In the genomic region with DNA sequence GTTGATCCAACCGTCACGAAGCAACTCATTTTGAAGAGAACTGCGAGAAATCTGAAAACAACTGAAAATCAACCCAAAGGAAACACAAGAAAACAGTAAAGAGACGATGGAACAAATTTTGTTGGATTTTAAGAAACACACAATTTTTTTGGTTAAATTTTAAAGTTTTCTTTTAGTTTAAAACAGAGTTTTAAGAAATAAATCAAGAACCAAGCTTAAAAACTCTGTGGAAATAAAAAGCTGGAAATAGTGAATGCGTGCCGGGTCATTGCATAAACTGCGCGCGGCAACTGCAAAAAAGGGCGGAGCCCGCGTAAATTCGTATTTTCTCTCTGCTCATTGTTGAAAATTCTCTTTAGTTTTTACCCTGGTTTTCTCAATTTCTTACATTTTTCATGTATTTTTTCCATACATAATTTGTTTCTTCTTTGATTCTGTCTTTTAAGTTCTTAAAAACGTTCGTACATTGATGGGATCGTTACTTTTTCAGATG, we compare ENCODE assay signal across 4 worm cellular contexts.
TF ChIP-seq lines count a peak whose summit lies in the region.

TSS of gene algn-13 (minus strand) at position 51 of the 493 bp plus-strand sequence.
TSS of gene R10D12.13 (plus strand) at position 491 of the 493 bp plus-strand sequence.

TF ChIP-seq in whole organism, L2 larva, 48 proteins besides CTCF, POLR2A, EP300 and RAD21 (continued from another document):
- TF ChIP-seq ceh-82 (tag; optimal IDR thresholded peaks at IDR 0.05; lab: Kevin White, UChicago) (no peak), unc-39 (tag; optimal IDR thresholded peaks at IDR 0.05; lab: Kevin White, UChicago) (no peak), nhr-10 (tag; optimal IDR thresholded peaks at IDR 0.05; lab: Kevin White, UChicago) (no peak), sma-3 (GFP tag; optimal IDR thresholded peaks at IDR 0.05; lab: Kevin White, UChicago) (peak; percentile 48), sma-9 (GFP tag; optimal IDR thresholded peaks at IDR 0.05; lab: Kevin White, UChicago) (peak; percentile 70), sma-9 (tag; optimal IDR thresholded peaks at IDR 0.05; lab: Kevin White, UChicago) (no peak), ztf-4 (tag; optimal IDR thresholded peaks at IDR 0.05; lab: Kevin White, UChicago) (peak; percentile 2), nhr-21 (tag; optimal IDR thresholded peaks at IDR 0.05; lab: Kevin White, UChicago) (no peak), aly-2 (tag; optimal IDR thresholded peaks at IDR 0.05; lab: Kevin White, UChicago) (no peak), C34F6.9 (tag; optimal IDR thresholded peaks at IDR 0.05; lab: Kevin White, UChicago) (peak; percentile 37), ztf-1 (GFP tag; conservative IDR thresholded peaks at IDR 0.05; lab: Robert Waterston, UW) (no peak), skn-1 (tag; optimal IDR thresholded peaks at IDR 0.05; lab: Kevin White, UChicago) (no peak), unc-62 (GFP tag; optimal IDR thresholded peaks at IDR 0.05; lab: Kevin White, UChicago) (no peak), crh-2 (tag; optimal IDR thresholded peaks at IDR 0.05; lab: Kevin White, UChicago) (no peak), mab-5 (tag; optimal IDR thresholded peaks at IDR 0.05; lab: Kevin White, UChicago) (peak; percentile 56), Y55F3AM.14 (GFP tag; optimal IDR thresholded peaks at IDR 0.05; lab: Kevin White, UChicago) (no peak), ceh-16 (tag; optimal IDR thresholded peaks at IDR 0.05; lab: Kevin White, UChicago) (no peak), nhr-77 (tag; optimal IDR thresholded peaks at IDR 0.05; lab: Kevin White, UChicago) (no peak), lin-13 (GFP tag; optimal IDR thresholded peaks at IDR 0.05; lab: Kevin White, UChicago) (peak; percentile 52), nhr-12 (tag; optimal IDR thresholded peaks at IDR 0.05; lab: Kevin White, UChicago) (no peak), egl-27 (tag; optimal IDR thresholded peaks at IDR 0.05; lab: Kevin White, UChicago) (no peak), mdl-1 (tag; optimal IDR thresholded peaks at IDR 0.05; lab: Kevin White, UChicago) (no peak), dmd-4 (tag; optimal IDR thresholded peaks at IDR 0.05; lab: Kevin White, UChicago) (no peak), mbf-1 (tag; optimal IDR thresholded peaks at IDR 0.05; lab: Kevin White, UChicago) (no peak), alr-1 (tag; optimal IDR thresholded peaks at IDR 0.05; lab: Kevin White, UChicago) (no peak), nhr-25 (tag; optimal IDR thresholded peaks at IDR 0.05; lab: Kevin White, UChicago) (peak; percentile 43), R02D3.7 (tag; optimal IDR thresholded peaks at IDR 0.05; lab: Kevin White, UChicago) (no peak)

TF ChIP-seq in whole organism, L4 larva, 104 proteins besides CTCF, POLR2A, EP300 and RAD21 (continued from another document and continues in another):
- TF ChIP-seq mxl-2 (GFP tag; conservative IDR thresholded peaks at IDR 0.05; lab: Robert Waterston, UW) = no peak
- peak; percentile 61; the same call in 1 of the 2 replicates for TF ChIP-seq snpc-1.2 (GFP tag; IDR thresholded peaks at IDR 0.05; lab: Robert Waterston, UW)
- no peak for TF ChIP-seq ceh-28 (tag; optimal IDR thresholded peaks at IDR 0.05; lab: Kevin White, UChicago)
- TF ChIP-seq dmd-9 (GFP tag; IDR thresholded peaks at IDR 0.05; lab: Robert Waterston, UW) = no peak
- peak; percentile 72 for TF ChIP-seq unc-130 (GFP tag; optimal IDR thresholded peaks at IDR 0.05; lab: Kevin White, UChicago)
- TF ChIP-seq jun-1 (tag; optimal IDR thresholded peaks at IDR 0.05; lab: Kevin White, UChicago) = no peak
- peak; percentile 19 for TF ChIP-seq nhr-102 (tag; optimal IDR thresholded peaks at IDR 0.05; lab: Kevin White, UChicago)
- TF ChIP-seq nhr-77 (tag; optimal IDR thresholded peaks at IDR 0.05; lab: Kevin White, UChicago) = no peak
- peak; percentile 43; the same call in 1 of the 2 replicates for TF ChIP-seq ctbp-1 (GFP tag; IDR thresholded peaks at IDR 0.05; lab: Robert Waterston, UW)
- TF ChIP-seq Y48G9A.11 (GFP tag; IDR thresholded peaks at IDR 0.05; lab: Robert Waterston, UW) = 0 out of 2 replicates have a peak, but pooled peaks have one; percentile 32
- no peak for TF ChIP-seq R02D3.7 (tag; optimal IDR thresholded peaks at IDR 0.05; lab: Kevin White, UChicago)
- no peak for TF ChIP-seq daf-8 (GFP tag; IDR thresholded peaks at IDR 0.05; lab: Robert Waterston, UW)
- peak; percentile 61 for TF ChIP-seq dve-1 (tag; optimal IDR thresholded peaks at IDR 0.05; lab: Kevin White, UChicago; ENCODE audit: insufficient read depth)
- TF ChIP-seq tra-1 (GFP tag; IDR thresholded peaks at IDR 0.05; lab: Robert Waterston, UW) = no peak
- no peak for TF ChIP-seq nhr-10 (tag; optimal IDR thresholded peaks at IDR 0.05; lab: Kevin White, UChicago)
- TF ChIP-seq unc-39 (tag; optimal IDR thresholded peaks at IDR 0.05; lab: Kevin White, UChicago) = no peak
- peak; percentile 63 for TF ChIP-seq hmg-1.1 (GFP tag; IDR thresholded peaks at IDR 0.05; lab: Robert Waterston, UW)
- no peak for TF ChIP-seq lir-3 (tag; optimal IDR thresholded peaks at IDR 0.05; lab: Kevin White, UChicago)
- no peak for TF ChIP-seq nhr-111 (GFP tag; optimal IDR thresholded peaks at IDR 0.05; lab: Kevin White, UChicago)
- TF ChIP-seq saeg-2 (GFP tag; IDR thresholded peaks at IDR 0.05; lab: Robert Waterston, UW) = no peak
- TF ChIP-seq zag-1 (tag; optimal IDR thresholded peaks at IDR 0.05; lab: Kevin White, UChicago) = no peak
- TF ChIP-seq ceh-44 (GFP tag; IDR thresholded peaks at IDR 0.05; lab: Robert Waterston, UW) = no peak
- no peak for TF ChIP-seq php-3 (GFP tag; IDR thresholded peaks at IDR 0.05; lab: Robert Waterston, UW)
- TF ChIP-seq cey-2 (tag; optimal IDR thresholded peaks at IDR 0.05; lab: Kevin White, UChicago; ENCODE audit: borderline replicate concordance, insufficient read depth) = no peak
- TF ChIP-seq spr-1 (tag; optimal IDR thresholded peaks at IDR 0.05; lab: Kevin White, UChicago) = peak; percentile 41
- no peak for TF ChIP-seq lsy-2 (tag; optimal IDR thresholded peaks at IDR 0.05; lab: Kevin White, UChicago)
- TF ChIP-seq pqm-1 (tag; optimal IDR thresholded peaks at IDR 0.05; lab: Kevin White, UChicago) = no peak
- TF ChIP-seq nhr-76 (tag; optimal IDR thresholded peaks at IDR 0.05; lab: Kevin White, UChicago) = no peak
- no peak for TF ChIP-seq nhr-41 (GFP tag; IDR thresholded peaks at IDR 0.05; lab: Robert Waterston, UW)
- TF ChIP-seq ceh-82 (tag; optimal IDR thresholded peaks at IDR 0.05; lab: Kevin White, UChicago) = no peak
- no peak for TF ChIP-seq dmd-8 (GFP tag; IDR thresholded peaks at IDR 0.05; lab: Robert Waterston, UW)
- TF ChIP-seq ZK337.2 (GFP tag; IDR thresholded peaks at IDR 0.05; lab: Robert Waterston, UW) = no peak
- TF ChIP-seq ces-1 (GFP tag; optimal IDR thresholded peaks at IDR 0.05; lab: Kevin White, UChicago) = peak; percentile 5
- peak; percentile 73; the same call in 1 of the 2 replicates for TF ChIP-seq pha-4 (GFP tag; IDR thresholded peaks at IDR 0.05; lab: Robert Waterston, UW)
- no peak for TF ChIP-seq pha-4 (tag; optimal IDR thresholded peaks at IDR 0.05; lab: Kevin White, UChicago)

TF ChIP-seq in whole organism, late embryonic, 69 proteins besides CTCF, POLR2A, EP300 and RAD21 (continued from another document and continues in another):
- TF ChIP-seq pat-9 (tag; optimal IDR thresholded peaks at IDR 0.05; lab: Kevin White, UChicago) (peak; percentile 84), sox-2 (GFP tag; IDR thresholded peaks at IDR 0.05; lab: Robert Waterston, UW) (peak; percentile 25; the same call in 1 of the 2 replicates), tbx-2 (tag; optimal IDR thresholded peaks at IDR 0.05; lab: Kevin White, UChicago) (peak; percentile 90), hlh-13 (GFP tag; optimal IDR thresholded peaks at IDR 0.05; lab: Kevin White, UChicago) (peak; percentile 66), ceh-19 (GFP tag; optimal IDR thresholded peaks at IDR 0.05; lab: Kevin White, UChicago) (peak; percentile 80), pha-4 (tag; optimal IDR thresholded peaks at IDR 0.05; lab: Kevin White, UChicago) (no peak), T23F11.4 (GFP tag; optimal IDR thresholded peaks at IDR 0.05; lab: Kevin White, UChicago) (peak; percentile 69), ceh-48 (tag; optimal IDR thresholded peaks at IDR 0.05; lab: Kevin White, UChicago) (peak; percentile 5), ahr-1 (tag; optimal IDR thresholded peaks at IDR 0.05; lab: Kevin White, UChicago) (peak; percentile 83), unc-86 (tag; optimal IDR thresholded peaks at IDR 0.05; lab: Kevin White, UChicago) (peak; percentile 64), pros-1 (tag; optimal IDR thresholded peaks at IDR 0.05; lab: Kevin White, UChicago) (no peak), ceh-45 (GFP tag; IDR thresholded peaks at IDR 0.05; lab: Robert Waterston, UW) (peak; percentile 51; the same call in 1 of the 2 replicates), npax-4 (tag; optimal IDR thresholded peaks at IDR 0.05; lab: Kevin White, UChicago) (peak; percentile 60), ceh-18 (tag; optimal IDR thresholded peaks at IDR 0.05; lab: Kevin White, UChicago) (peak; percentile 45), ceh-34 (tag; optimal IDR thresholded peaks at IDR 0.05; lab: Kevin White, UChicago) (peak; percentile 80), F13H6.1 (tag; optimal IDR thresholded peaks at IDR 0.05; lab: Kevin White, UChicago) (peak; percentile 80), fkh-6 (tag; optimal IDR thresholded peaks at IDR 0.05; lab: Kevin White, UChicago) (peak; percentile 77), fkh-10 (GFP tag; optimal IDR thresholded peaks at IDR 0.05; lab: Kevin White, UChicago) (no peak), ceh-24 (tag; optimal IDR thresholded peaks at IDR 0.05; lab: Kevin White, UChicago) (peak; percentile 58), dve-1 (tag; optimal IDR thresholded peaks at IDR 0.05; lab: Kevin White, UChicago) (no peak), ceh-22 (tag; optimal IDR thresholded peaks at IDR 0.05; lab: Kevin White, UChicago) (no peak), nhr-11 (tag; optimal IDR thresholded peaks at IDR 0.05; lab: Kevin White, UChicago) (no peak), Y22D7AL.16 (tag; optimal IDR thresholded peaks at IDR 0.05; lab: Kevin White, UChicago) (peak; percentile 56), dmd-4 (tag; optimal IDR thresholded peaks at IDR 0.05; lab: Kevin White, UChicago; ENCODE audit: borderline replicate concordance) (peak; percentile 72), ztf-16 (tag; optimal IDR thresholded peaks at IDR 0.05; lab: Kevin White, UChicago) (peak; percentile 78), madf-2 (tag; optimal IDR thresholded peaks at IDR 0.05; lab: Kevin White, UChicago) (peak; percentile 50), hlh-8 (tag; optimal IDR thresholded peaks at IDR 0.05; lab: Kevin White, UChicago) (peak; percentile 82), hlh-6 (tag; optimal IDR thresholded peaks at IDR 0.05; lab: Kevin White, UChicago) (peak; percentile 81), pha-2 (tag; optimal IDR thresholded peaks at IDR 0.05; lab: Kevin White, UChicago) (peak; percentile 79), unc-42 (tag; optimal IDR thresholded peaks at IDR 0.05; lab: Kevin White, UChicago) (peak; percentile 46), gmeb-2 (tag; optimal IDR thresholded peaks at IDR 0.05; lab: Kevin White, UChicago) (peak; percentile 72), pqm-1 (tag; optimal IDR thresholded peaks at IDR 0.05; lab: Kevin White, UChicago) (no peak), lin-11 (tag; optimal IDR thresholded peaks at IDR 0.05; lab: Kevin White, UChicago) (peak; percentile 69), tbx-7 (tag; optimal IDR thresholded peaks at IDR 0.05; lab: Kevin White, UChicago) (peak; percentile 31), rnt-1 (tag; optimal IDR thresholded peaks at IDR 0.05; lab: Kevin White, UChicago) (peak; percentile 75), sdc-2 (tag; optimal IDR thresholded peaks at IDR 0.05; lab: Kevin White, UChicago) (peak; percentile 69), ceh-14 (tag; optimal IDR thresholded peaks at IDR 0.05; lab: Kevin White, UChicago) (peak; percentile 90)

TF ChIP-seq in whole organism, mixed stage, embryonic, 35 proteins besides CTCF, POLR2A, EP300 and RAD21 (continued from another document):
- TF ChIP-seq bed-3 (GFP tag; optimal IDR thresholded peaks at IDR 0.05; lab: Kevin White, UChicago) = peak; percentile 70
- no peak for TF ChIP-seq zip-8 (tag; optimal IDR thresholded peaks at IDR 0.05; lab: Kevin White, UChicago)
- peak; percentile 64 for TF ChIP-seq flh-1 (GFP tag; optimal IDR thresholded peaks at IDR 0.05; lab: Kevin White, UChicago)
- TF ChIP-seq nhr-76 (tag; optimal IDR thresholded peaks at IDR 0.05; lab: Kevin White, UChicago) = no peak
- peak; percentile 60 for TF ChIP-seq mab-5 (tag; optimal IDR thresholded peaks at IDR 0.05; lab: Kevin White, UChicago)
- no peak for TF ChIP-seq snpc-4 (tag; optimal IDR thresholded peaks at IDR 0.05; lab: Kevin White, UChicago)
- TF ChIP-seq nhr-237 (tag; optimal IDR thresholded peaks at IDR 0.05; lab: Kevin White, UChicago) = no peak
- TF ChIP-seq ces-1 (GFP tag; optimal IDR thresholded peaks at IDR 0.05; lab: Kevin White, UChicago) = peak; percentile 40
- TF ChIP-seq ceh-83 (GFP tag; optimal IDR thresholded peaks at IDR 0.05; lab: Kevin White, UChicago) = peak; percentile 79
